Worm (Caenorhabditis elegans) whole organism, early embryonic: ENCODE data around the gene rabx-5.

Source experiments
- B0310.2 ChIP-seq: sonication (generic microtip); optimal IDR thresholded peaks from 2 replicates; lab custom pipeline; 2016; ENCODE audit warnings: mild to moderate bottlenecking, missing genetic modification characterization, missing compliant biosample characterization
- F13C5.2 ChIP-seq: sonication (generic microtip); optimal IDR thresholded peaks from 2 replicates; lab custom pipeline; 2017; ENCODE audit warnings: mild to moderate bottlenecking, missing genetic modification characterization, inconsistent platforms, missing compliant biosample characterization
- ama-1 ChIP-seq: fragments of 150-350 bp; optimal IDR thresholded peaks from 2 replicates; lab custom pipeline; 2014
- ceh-36 ChIP-seq: sonication (generic microtip); optimal IDR thresholded peaks from 2 replicates; lab custom pipeline; 2016; ENCODE audit warnings: missing genetic modification characterization, inconsistent platforms, missing compliant biosample characterization
- ets-7 ChIP-seq: sonication (generic microtip); optimal IDR thresholded peaks from 2 replicates; lab custom pipeline; 2016; ENCODE audit warnings: missing genotype, missing genetic modification characterization, missing compliant biosample characterization
- flt-1 ChIP-seq: fragments of 200-800 bp; sonication (Bioruptor generic); IDR thresholded peaks from 2 replicates; pipeline ENCODE4 v1.3.6; 2022; ENCODE audit warnings: missing genetic modification characterization, missing compliant biosample characterization
- hmbx-1 ChIP-seq: sonication (generic microtip); optimal IDR thresholded peaks from 2 replicates; lab custom pipeline; 2016; ENCODE audit warnings: mild to moderate bottlenecking, missing genetic modification characterization, missing compliant biosample characterization
- scrt-1 ChIP-seq: fragments of 200-800 bp; sonication (Bioruptor generic); IDR thresholded peaks from 2 replicates; pipeline ENCODE4 v1.3.6; 2022; ENCODE audit warnings: missing genetic modification characterization, missing compliant biosample characterization
- tra-4 ChIP-seq: sonication (generic microtip); optimal IDR thresholded peaks from 2 replicates; lab custom pipeline; 2017; ENCODE audit warnings: missing genetic modification characterization, missing compliant biosample characterization

- no peak for TF ChIP-seq B0310.2
- TF ChIP-seq F13C5.2 (tag; lab: Kevin White, UChicago) = no peak
- TF ChIP-seq ama-1 = no peak
- TF ChIP-seq ets-7 (tag; lab: Kevin White, UChicago) = no peak
- TF ChIP-seq hmbx-1 (tag; lab: Kevin White, UChicago) = no peak
- TF ChIP-seq flt-1 (GFP tag; lab: Robert Waterston, UW) = no peak
- TF ChIP-seq tra-4 = no peak
- TF ChIP-seq ceh-36 (tag; lab: Kevin White, UChicago) = no peak
- no peak for TF ChIP-seq scrt-1 (GFP tag; lab: Robert Waterston, UW)
These were observed 43.2 kb upstream of the rabx-5 start, which contains the start of gene Y45F3A.1 for ce11 chrIII:10561904-10562303.
